Fruit fly (Drosophila melanogaster) Kc167 (cell line): ENCODE results near the gene sicily.

Experiments
- Sin3A ChIP-seq: fragments of >200 bp; optimal IDR thresholded peaks from 2 replicates; lab custom pipeline; 2018; ENCODE audit warnings: missing external identifiers
- h ChIP-seq: fragments of >200 bp; optimal IDR thresholded peaks from 3 replicates; lab custom pipeline; 2018; ENCODE audit warnings: missing external identifiers
- insv ChIP-seq: fragments of >200 bp; optimal IDR thresholded peaks from 3 replicates; lab custom pipeline; 2018; ENCODE audit warnings: missing external identifiers
- ttk ChIP-seq: sonication (Bioruptor generic); optimal IDR thresholded peaks from 2 replicates; lab custom pipeline; 2017; ENCODE audit warnings: missing external identifiers

dm6 chrX:11891682-11892179 is at the start of gene sicily:
- TF ChIP-seq h (lab: Kevin White, UChicago): no peak
- no peak for TF ChIP-seq insv
- no peak for TF ChIP-seq Sin3A
- no peak for TF ChIP-seq ttk
